Fruit fly (Drosophila melanogaster) whole organism: ENCODE data around the gene Rh5.

Experiments
- CG8478 ChIP-seq: fragments of >200 bp; optimal IDR thresholded peaks from 2 replicates; lab custom pipeline; 2018; ENCODE audit warnings: inconsistent platforms
- EcR ChIP-seq, 2 experiments: fragments of >200 bp; optimal IDR thresholded peaks; 2 replicates each; lab custom pipeline; 2017; ENCODE audit warnings: missing biosample characterization in 2 of 2, missing genetic modification characterization in 2 of 2, missing genetic modification reagents in 2 of 2
- pan ChIP-seq: fragments of >200 bp; optimal IDR thresholded peaks from 2 replicates; lab custom pipeline; 2017
- psq ChIP-seq: fragments of >200 bp; optimal IDR thresholded peaks from 2 replicates; lab custom pipeline; 2017

DNA sequence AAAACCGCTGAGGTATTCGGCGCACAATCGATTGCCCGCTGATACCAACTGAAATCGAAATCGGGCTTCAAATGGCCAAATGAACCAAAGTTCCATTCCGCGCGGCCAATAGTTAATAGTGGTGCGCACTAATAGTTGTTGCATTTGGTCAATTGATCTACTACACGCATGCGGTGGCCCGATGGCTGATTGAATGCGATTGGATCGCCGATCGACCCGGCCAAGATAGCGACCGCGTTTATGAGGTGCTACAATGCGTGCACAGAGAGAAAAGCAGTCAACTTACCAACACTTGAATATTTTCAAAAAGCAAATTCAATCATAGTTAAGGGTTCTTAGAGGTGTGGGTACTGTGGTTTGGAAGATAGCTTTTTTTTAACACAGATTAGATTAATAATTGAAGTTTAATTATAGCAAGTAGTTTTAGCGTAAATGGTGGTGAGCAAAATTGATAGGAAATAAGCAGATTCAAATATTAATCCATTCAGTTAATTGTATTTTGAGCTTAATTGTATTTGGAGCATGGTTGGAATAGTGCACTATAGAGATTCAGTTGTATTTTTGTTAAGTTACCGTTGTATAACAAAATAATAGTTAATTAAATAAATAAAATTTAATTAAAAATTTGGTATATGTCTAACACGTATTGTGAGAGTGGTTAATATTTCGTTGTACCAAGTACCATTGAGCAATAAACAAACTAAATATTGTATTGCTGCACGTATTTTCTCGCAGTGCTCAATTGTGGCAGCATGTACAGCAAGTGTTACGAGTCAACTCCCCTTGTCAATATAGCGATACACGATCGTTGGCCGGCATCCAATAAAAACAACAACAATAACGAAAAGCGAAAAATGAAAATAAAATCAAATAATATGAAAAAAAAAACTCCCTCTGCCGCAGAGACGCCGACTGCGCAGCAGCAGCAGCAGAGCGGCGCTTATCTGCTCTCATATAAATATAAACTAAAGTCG, 18.8 kb downstream of the Rh5 start:
- TF ChIP-seq psq (lab: Kevin White, UChicago): no peak
- no peak for TF ChIP-seq CG8478
- TF ChIP-seq pan (lab: Kevin White, UChicago): no peak
- no peak for TF ChIP-seq EcR (GFP tag; optimal IDR thresholded peaks at IDR 0.05; lab: Kevin White, UChicago)
